Fruit fly (Drosophila melanogaster) whole organism, embryonic: ENCODE measurements around the gene Grasp65.

Experiments used
- Bdp1 ChIP-seq: fragments of 200-800 bp; sonication (Bioruptor generic); optimal IDR thresholded peaks from 3 replicates; lab custom pipeline; 2016; ENCODE audit warnings: missing biosample characterization, missing genetic modification characterization
- CG10565 ChIP-seq: fragments of 200-800 bp; sonication (Bioruptor generic); optimal IDR thresholded peaks from 3 replicates; lab custom pipeline; 2016; ENCODE audit warnings: missing biosample characterization, mild to moderate bottlenecking, missing genetic modification characterization
- CG12659 ChIP-seq: fragments of 200-800 bp; sonication (Bioruptor generic); optimal IDR thresholded peaks from 3 replicates; lab custom pipeline; 2017; ENCODE audit warnings: mild to moderate bottlenecking, missing biosample characterization, missing genetic modification reagents, missing genetic modification characterization
- CG13894 ChIP-seq: fragments of 200-800 bp; sonication (Bioruptor generic); optimal IDR thresholded peaks from 3 replicates; lab custom pipeline; 2018; ENCODE audit warnings: missing biosample characterization, mild to moderate bottlenecking, missing genetic modification characterization, moderate library complexity
- CG14860 ChIP-seq: fragments of 200-800 bp; sonication (Bioruptor generic); IDR thresholded peaks from 3 replicates; pipeline ENCODE4 v1.3.6; 2022; ENCODE audit warnings: missing biosample characterization, missing genetic modification characterization; ENCODE audit not compliant: partially characterized antibody
- CG15269 ChIP-seq: fragments of 200-800 bp; sonication (Bioruptor generic); optimal IDR thresholded peaks from 2 replicates; lab custom pipeline; 2018; ENCODE audit warnings: missing biosample characterization, mild to moderate bottlenecking, missing genetic modification characterization, moderate library complexity
- CG16813 ChIP-seq: fragments of 200-800 bp; sonication (Bioruptor generic); IDR thresholded peaks from 3 replicates; pipeline ENCODE4 v1.3.6; 2022; ENCODE audit warnings: missing biosample characterization, missing genetic modification characterization; ENCODE audit not compliant: partially characterized antibody
- CG17802 ChIP-seq: fragments of 200-800 bp; sonication (Bioruptor generic); optimal IDR thresholded peaks from 2 replicates; lab custom pipeline; 2018; ENCODE audit warnings: missing biosample characterization, mild to moderate bottlenecking, missing genetic modification characterization, moderate library complexity
- CG18599 ChIP-seq: fragments of 200-800 bp; sonication (Bioruptor generic); optimal IDR thresholded peaks from 3 replicates; lab custom pipeline; 2017; ENCODE audit warnings: missing biosample characterization, missing genetic modification characterization, mild to moderate bottlenecking, moderate library complexity, missing genetic modification reagents
- CG2678 ChIP-seq: fragments of 200-800 bp; sonication (Bioruptor generic); optimal IDR thresholded peaks from 3 replicates; lab custom pipeline; 2019; ENCODE audit warnings: missing biosample characterization, mild to moderate bottlenecking, missing genetic modification characterization, moderate library complexity
- CG33557 ChIP-seq: fragments of 200-800 bp; sonication (Bioruptor generic); optimal IDR thresholded peaks from 2 replicates; lab custom pipeline; 2019; ENCODE audit warnings: missing biosample characterization, mild to moderate bottlenecking, missing genetic modification characterization, moderate library complexity
- CG4730 ChIP-seq: fragments of 200-800 bp; sonication (Bioruptor generic); IDR thresholded peaks from 2 replicates; pipeline ENCODE4 v1.3.6; 2022; ENCODE audit warnings: missing biosample characterization, missing genetic modification characterization
- CG6854 ChIP-seq: fragments of 200-800 bp; sonication (Bioruptor generic); optimal IDR thresholded peaks from 3 replicates; lab custom pipeline; 2017; ENCODE audit warnings: missing biosample characterization, mild to moderate bottlenecking, missing genetic modification characterization
- CkIIα-i1 ChIP-seq: fragments of 200-800 bp; sonication (Bioruptor generic); IDR thresholded peaks from 2 replicates; pipeline ENCODE4 v1.3.6; 2022; ENCODE audit warnings: missing biosample characterization, missing genetic modification characterization
- Dek ChIP-seq: fragments of 200-800 bp; sonication (Bioruptor generic); optimal IDR thresholded peaks from 3 replicates; lab custom pipeline; 2019; ENCODE audit warnings: missing biosample characterization, mild to moderate bottlenecking, missing genetic modification characterization, moderate library complexity
- Dp ChIP-seq: fragments of 200-800 bp; sonication (Bioruptor generic); optimal IDR thresholded peaks from 2 replicates; lab custom pipeline; 2018; ENCODE audit warnings: missing biosample characterization, mild to moderate bottlenecking, missing genetic modification characterization, moderate library complexity
- Dref ChIP-seq: fragments of 200-800 bp; sonication (Bioruptor generic); IDR thresholded peaks from 2 replicates; pipeline ENCODE4 v1.3.6; 2022; ENCODE audit warnings: missing biosample characterization, missing genetic modification characterization
- HHEX ChIP-seq: fragments of 200-800 bp; sonication (Bioruptor generic); optimal IDR thresholded peaks from 3 replicates; lab custom pipeline; 2017; ENCODE audit warnings: missing biosample characterization, mild to moderate bottlenecking, missing genetic modification characterization, missing genetic modification reagents
- Lhr ChIP-seq: fragments of 200-800 bp; sonication (Bioruptor generic); optimal IDR thresholded peaks from 3 replicates; lab custom pipeline; 2017; ENCODE audit warnings: mild to moderate bottlenecking, missing biosample characterization, missing genetic modification reagents, missing genetic modification characterization
- Mad ChIP-seq: fragments of 200-800 bp; sonication (Bioruptor generic); optimal IDR thresholded peaks from 2 replicates; lab custom pipeline; 2016; ENCODE audit warnings: missing biosample characterization, missing genetic modification characterization
- Stat92E ChIP-seq, 3 experiments: fragments of >200 bp in 2 of 3; fragments of 200-800 bp in 1 of 3; sonication (Bioruptor generic) in 1 of 3; optimal IDR thresholded peaks; 2 replicates each; lab custom pipeline; 2017 to 2019; ENCODE audit warnings: missing biosample characterization in 3 of 3, missing genetic modification characterization in 3 of 3, mild to moderate bottlenecking in 1 of 3, moderate library complexity in 1 of 3
- TFAM ChIP-seq: fragments of 200-800 bp; sonication (Bioruptor generic); optimal IDR thresholded peaks from 2 replicates; lab custom pipeline; 2017; ENCODE audit warnings: missing biosample characterization, missing genetic modification characterization, inconsistent platforms
- YL-1 ChIP-seq: fragments of 200-800 bp; sonication (Bioruptor generic); optimal IDR thresholded peaks from 3 replicates; lab custom pipeline; 2017; ENCODE audit warnings: missing biosample characterization, mild to moderate bottlenecking, missing genetic modification characterization
- al ChIP-seq: fragments of 200-800 bp; sonication (Bioruptor generic); IDR thresholded peaks from 2 replicates; pipeline ENCODE4 v1.3.6; 2022; ENCODE audit warnings: missing biosample characterization, missing genetic modification characterization
- bigmax ChIP-seq: fragments of 200-800 bp; sonication (Bioruptor generic); optimal IDR thresholded peaks from 2 replicates; lab custom pipeline; 2018; ENCODE audit warnings: missing biosample characterization, mild to moderate bottlenecking, missing genetic modification characterization
- crol ChIP-seq: fragments of 200-800 bp; sonication (Bioruptor generic); IDR thresholded peaks from 2 replicates; pipeline ENCODE4 v1.3.6; 2022; ENCODE audit warnings: missing biosample characterization, missing genetic modification characterization
- disco-r ChIP-seq: fragments of 200-800 bp; sonication (Bioruptor generic); optimal IDR thresholded peaks from 2 replicates; lab custom pipeline; 2016; ENCODE audit warnings: missing biosample characterization, missing genetic modification characterization
- exex ChIP-seq: fragments of 200-800 bp; sonication (Bioruptor generic); optimal IDR thresholded peaks from 4 replicates; lab custom pipeline; 2018; ENCODE audit warnings: missing biosample characterization, mild to moderate bottlenecking, missing genetic modification characterization, moderate library complexity
- fd102C ChIP-seq: fragments of 200-800 bp; sonication (Bioruptor generic); optimal IDR thresholded peaks from 2 replicates; lab custom pipeline; 2018; ENCODE audit warnings: missing biosample characterization, mild to moderate bottlenecking, missing genetic modification characterization, moderate library complexity
- fd96Cb ChIP-seq: fragments of 200-800 bp; sonication (Bioruptor generic); optimal IDR thresholded peaks from 2 replicates; lab custom pipeline; 2018; ENCODE audit warnings: missing biosample characterization, mild to moderate bottlenecking, missing genetic modification characterization, moderate library complexity
- ftz-f1 ChIP-seq: fragments of 200-800 bp; sonication (Bioruptor generic); optimal IDR thresholded peaks from 2 replicates; lab custom pipeline; 2016; ENCODE audit warnings: missing biosample characterization, missing genetic modification characterization
- gcm ChIP-seq: fragments of 200-800 bp; sonication (Bioruptor generic); optimal IDR thresholded peaks from 2 replicates; lab custom pipeline; 2019; ENCODE audit warnings: missing biosample characterization, mild to moderate bottlenecking, missing genetic modification characterization, moderate library complexity
- hb ChIP-seq: fragments of 200-800 bp; sonication (Bioruptor generic); IDR thresholded peaks from 3 replicates; pipeline ENCODE4 v1.3.6; 2022; ENCODE audit warnings: missing biosample characterization, missing genetic modification characterization; ENCODE audit not compliant: partially characterized antibody
- ind ChIP-seq: fragments of 200-800 bp; sonication (Bioruptor generic); optimal IDR thresholded peaks from 3 replicates; lab custom pipeline; 2016; ENCODE audit warnings: missing biosample characterization, missing genetic modification characterization
- kay ChIP-seq: fragments of 200-800 bp; sonication (Bioruptor generic); optimal IDR thresholded peaks from 2 replicates; lab custom pipeline; 2016; ENCODE audit warnings: missing biosample characterization, missing genetic modification characterization
- lab ChIP-seq: fragments of 200-800 bp; sonication (Bioruptor generic); optimal IDR thresholded peaks from 3 replicates; lab custom pipeline; 2017; ENCODE audit warnings: missing biosample characterization, missing genetic modification characterization, mild to moderate bottlenecking, moderate library complexity, missing genetic modification reagents
- nau ChIP-seq: fragments of 200-800 bp; sonication (Bioruptor generic); optimal IDR thresholded peaks from 3 replicates; lab custom pipeline; 2017; ENCODE audit warnings: missing biosample characterization, mild to moderate bottlenecking, missing genetic modification characterization, missing genetic modification reagents
- nom ChIP-seq: fragments of 200-800 bp; sonication (Bioruptor generic); optimal IDR thresholded peaks from 2 replicates; lab custom pipeline; 2017; ENCODE audit warnings: missing biosample characterization, missing genetic modification characterization, mild to moderate bottlenecking, moderate library complexity, missing genetic modification reagents
- oc ChIP-seq: fragments of 200-800 bp; sonication (Bioruptor generic); optimal IDR thresholded peaks from 2 replicates; lab custom pipeline; 2018; ENCODE audit warnings: missing biosample characterization, mild to moderate bottlenecking, missing genetic modification characterization, moderate library complexity
- seq ChIP-seq: fragments of 200-800 bp; sonication (Bioruptor generic); IDR thresholded peaks from 2 replicates; pipeline ENCODE4 v1.3.6; 2022; ENCODE audit warnings: missing biosample characterization, missing genetic modification characterization
- sug ChIP-seq: fragments of 200-800 bp; optimal IDR thresholded peaks from 2 replicates; lab custom pipeline; 2019; ENCODE audit warnings: missing biosample characterization, mild to moderate bottlenecking, missing genetic modification characterization, moderate library complexity
- tap ChIP-seq: fragments of 200-800 bp; optimal IDR thresholded peaks from 3 replicates; lab custom pipeline; 2019; ENCODE audit warnings: missing biosample characterization, mild to moderate bottlenecking, missing genetic modification characterization, moderate library complexity
- tna ChIP-seq: fragments of 200-800 bp; sonication (Bioruptor generic); IDR thresholded peaks from 2 replicates; pipeline ENCODE4 v1.3.6; 2022; ENCODE audit warnings: missing biosample characterization, missing genetic modification characterization; ENCODE audit not compliant: partially characterized antibody
- trem ChIP-seq: fragments of 200-800 bp; optimal IDR thresholded peaks from 3 replicates; lab custom pipeline; 2019; ENCODE audit warnings: missing biosample characterization, mild to moderate bottlenecking, missing genetic modification characterization, moderate library complexity
- unc-4 ChIP-seq: fragments of 200-800 bp; sonication (Bioruptor generic); IDR thresholded peaks from 2 replicates; pipeline ENCODE4 v1.3.6; 2022; ENCODE audit warnings: missing biosample characterization, missing genetic modification characterization; ENCODE audit not compliant: partially characterized antibody
- unpg ChIP-seq: fragments of 200-800 bp; sonication (Bioruptor generic); optimal IDR thresholded peaks from 3 replicates; lab custom pipeline; 2018; ENCODE audit warnings: missing biosample characterization, mild to moderate bottlenecking, missing genetic modification characterization, moderate library complexity
- vfl ChIP-seq: fragments of 200-800 bp; sonication (Bioruptor generic); optimal IDR thresholded peaks from 2 replicates; lab custom pipeline; 2016; ENCODE audit warnings: missing biosample characterization, missing genetic modification characterization
- vnd ChIP-seq: fragments of 200-800 bp; sonication (Bioruptor generic); IDR thresholded peaks from 3 replicates; pipeline ENCODE4 v1.3.6; 2022; ENCODE audit warnings: missing biosample characterization, missing genetic modification characterization; ENCODE audit not compliant: partially characterized antibody
- vvl ChIP-seq: fragments of 200-800 bp; sonication (Bioruptor generic); IDR thresholded peaks from 2 replicates; pipeline ENCODE4 v1.3.6; 2022; ENCODE audit warnings: missing biosample characterization, missing genetic modification characterization
- z ChIP-seq: fragments of 200-800 bp; sonication (Bioruptor generic); IDR thresholded peaks from 3 replicates; pipeline ENCODE4 v1.3.6; 2022; ENCODE audit warnings: missing biosample characterization, missing genetic modification characterization

Gene Grasp65

DNA sequence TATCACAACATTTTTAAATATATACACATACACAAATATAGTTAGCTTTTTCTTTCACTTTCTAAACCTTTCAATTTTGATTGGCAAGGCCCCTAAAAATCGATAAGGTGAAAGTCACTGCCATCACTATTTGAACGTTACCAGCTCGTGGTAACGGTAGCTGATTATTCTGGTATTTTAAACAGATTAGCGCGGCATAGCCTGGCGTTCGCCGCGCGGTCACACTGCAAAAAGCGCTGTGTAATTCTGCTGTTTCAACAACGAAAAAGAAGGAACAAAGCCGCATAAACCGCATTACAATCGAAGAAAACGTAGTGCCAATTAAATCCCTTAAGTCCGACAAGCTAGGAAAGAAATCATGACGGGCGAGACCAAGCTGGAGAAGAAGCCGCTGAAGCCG, 9.9 kb upstream of the Grasp65 start, which contains the start of gene Rpn1 (continued):
- no peak for TF ChIP-seq CG33557 (GFP tag; lab: Kevin White, UChicago)
- TF ChIP-seq tap (tag; lab: Kevin White, UChicago) = no peak
- no peak for TF ChIP-seq lab (GFP tag; lab: Kevin White, UChicago)
- TF ChIP-seq nau (GFP tag; lab: Kevin White, UChicago) = no peak
- peak; percentile 48; the same call in 1 of the 2 replicates for TF ChIP-seq unc-4
- no peak for TF ChIP-seq CG18599 (GFP tag; lab: Kevin White, UChicago)
- TF ChIP-seq TFAM = no peak
- TF ChIP-seq fd96Cb (tag; lab: Kevin White, UChicago) = no peak
- TF ChIP-seq disco-r (GFP tag; lab: Kevin White, UChicago) = no peak
- TF ChIP-seq Dp (GFP tag; lab: Kevin White, UChicago) = peak; percentile 81
- TF ChIP-seq z = no peak
- TF ChIP-seq sug (tag; lab: Kevin White, UChicago) = no peak
- no peak for TF ChIP-seq CG14860 (GFP tag; lab: Robert Waterston, UW)
- TF ChIP-seq Dek (tag; lab: Kevin White, UChicago) = no peak
- peak; percentile 85 for TF ChIP-seq oc (tag; lab: Kevin White, UChicago)
- TF ChIP-seq CG12659 = peak; percentile 39
- TF ChIP-seq unpg (GFP tag; lab: Kevin White, UChicago) = no peak
- no peak for TF ChIP-seq bigmax (GFP tag; lab: Kevin White, UChicago)
- TF ChIP-seq ind = no peak
- TF ChIP-seq seq (GFP tag; lab: Robert Waterston, UW) = no peak
- no peak for TF ChIP-seq CG17802 (tag; lab: Kevin White, UChicago)
- TF ChIP-seq HHEX = no peak
- TF ChIP-seq vnd (GFP tag; lab: Robert Waterston, UW) = 0 out of 3 replicates have a peak, but pooled peaks have one; percentile 33
- TF ChIP-seq vvl = no peak
- TF ChIP-seq CG10565 (GFP tag; lab: Kevin White, UChicago) = no peak
- TF ChIP-seq CkIIα-i1 = no peak
- TF ChIP-seq CG4730 (GFP tag; lab: Robert Waterston, UW) = no peak
- TF ChIP-seq fd102C (GFP tag; lab: Kevin White, UChicago) = no peak
- no peak for TF ChIP-seq Bdp1 (GFP tag; lab: Kevin White, UChicago)
- peak; percentile 26 for TF ChIP-seq trem (tag; lab: Kevin White, UChicago)
- TF ChIP-seq CG15269 (tag; lab: Kevin White, UChicago) = no peak
- no peak; the same call in 1 of the 2 replicates for TF ChIP-seq tna
- TF ChIP-seq exex (tag; lab: Kevin White, UChicago) = no peak
- TF ChIP-seq al (GFP tag; lab: Robert Waterston, UW) = no peak
- TF ChIP-seq Stat92E (GFP tag; optimal IDR thresholded peaks at IDR 0.05; lab: Kevin White, UChicago) = no peak
- no peak for TF ChIP-seq CG2678 (tag; lab: Kevin White, UChicago)

- TF ChIP-seq ind (no peak), kay (GFP tag; lab: Kevin White, UChicago) (no peak), CG6854 (GFP tag; lab: Kevin White, UChicago) (no peak), fd102C (GFP tag; lab: Kevin White, UChicago) (no peak), ftz-f1 (GFP tag; lab: Kevin White, UChicago) (no peak), crol (no peak), Mad (no peak), CG13894 (no peak), CG16813 (GFP tag; lab: Robert Waterston, UW) (no peak), gcm (GFP tag; lab: Kevin White, UChicago) (no peak), nom (GFP tag; lab: Kevin White, UChicago) (no peak), vfl (no peak), YL-1 (GFP tag; lab: Kevin White, UChicago) (no peak), CG4730 (GFP tag; lab: Robert Waterston, UW) (no peak), Dref (GFP tag; lab: Robert Waterston, UW) (no peak), hb (GFP tag; lab: Robert Waterston, UW) (no peak), Lhr (no peak)
Measured at dm6 chr3L:19919981-19920380, 4.8 kb upstream of the Grasp65 start.
